Fruit fly (Drosophila melanogaster): ENCODE measurements around the gene Alg2.
A peak's percentile ranks its signal among the peaks of the same experiment; 100 is the strongest.

Alg2 gene

DNA sequence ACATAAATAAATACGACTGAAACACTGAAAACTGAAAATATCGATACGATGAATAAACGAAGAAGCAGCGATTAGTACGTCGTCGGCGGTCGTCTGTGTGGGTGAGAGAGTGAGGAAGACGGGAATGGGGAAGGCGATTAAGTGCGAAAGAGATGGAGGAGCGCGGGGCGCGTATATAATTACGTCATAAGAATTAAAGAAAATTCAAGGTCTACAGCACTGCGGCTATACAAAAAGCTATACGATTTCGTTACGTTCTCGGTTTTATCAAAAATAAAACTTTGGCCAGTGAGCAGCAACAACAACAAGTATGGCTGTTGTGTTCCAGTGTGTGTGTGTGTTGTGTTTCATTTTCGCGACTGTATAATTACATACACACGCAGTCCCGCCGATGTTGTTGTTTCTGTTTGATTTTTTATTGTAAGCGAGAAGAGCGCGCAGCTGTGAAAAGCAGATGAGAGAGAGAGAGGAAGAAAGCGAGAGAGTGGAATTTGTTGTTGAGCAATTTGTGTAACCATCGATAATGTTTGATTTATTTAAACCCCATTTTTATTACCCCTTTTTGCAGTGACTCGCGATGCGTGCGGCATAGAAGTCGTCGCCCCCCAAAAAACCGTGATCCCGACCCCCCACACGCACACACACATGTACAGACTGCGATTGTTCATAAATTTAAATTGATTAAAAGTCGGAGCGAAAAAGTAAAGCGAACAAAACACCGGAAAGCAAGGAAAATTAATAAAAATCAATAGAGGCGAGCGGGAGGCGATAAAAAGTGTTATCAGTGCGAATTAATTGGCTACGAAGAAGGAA is 5.7 kb downstream of the Alg2 start:
- no peak for TF ChIP-seq CG9705 (GFP tag; optimal IDR thresholded peaks at IDR 0.05)
- no peak for TF ChIP-seq fru (GFP tag; optimal IDR thresholded peaks at IDR 0.05)
- peak; percentile 47 for TF ChIP-seq Sp1 (GFP tag; optimal IDR thresholded peaks at IDR 0.05)
- TF ChIP-seq psq (GFP tag; optimal IDR thresholded peaks at IDR 0.05) = peak; percentile 62
- TF ChIP-seq h (GFP tag; optimal IDR thresholded peaks at IDR 0.05) = peak; percentile 9
- no peak for TF ChIP-seq Rel (GFP tag; optimal IDR thresholded peaks at IDR 0.05)
- peak; percentile 14 for TF ChIP-seq Rel (tag; optimal IDR thresholded peaks at IDR 0.05)

dm6 chr3L:3150376-3150775 is 6.8 kb downstream of the Alg2 start:
- TF ChIP-seq h (GFP tag; optimal IDR thresholded peaks at IDR 0.05) (no peak), Dfd (GFP tag; optimal IDR thresholded peaks at IDR 0.05) (peak; percentile 92)

- no peak for TF ChIP-seq HLH106 (tag; optimal IDR thresholded peaks at IDR 0.05)
- no peak for TF ChIP-seq CG32264 (GFP tag; optimal IDR thresholded peaks at IDR 0.05)
- no peak for TF ChIP-seq GATAd (GFP tag; optimal IDR thresholded peaks at IDR 0.05)
- TF ChIP-seq Abd-B (GFP tag; optimal IDR thresholded peaks at IDR 0.05) = no peak
- TF ChIP-seq psq (GFP tag; optimal IDR thresholded peaks at IDR 0.05) = no peak
- TF ChIP-seq CG9705 (GFP tag; optimal IDR thresholded peaks at IDR 0.05) = no peak
- no peak for TF ChIP-seq Mio (GFP tag; optimal IDR thresholded peaks at IDR 0.05)
- no peak for TF ChIP-seq N (GFP tag; optimal IDR thresholded peaks at IDR 0.05)
- TF ChIP-seq rgr (GFP tag; optimal IDR thresholded peaks at IDR 0.05) = no peak
- TF ChIP-seq lola (GFP tag; optimal IDR thresholded peaks at IDR 0.05) = no peak
- TF ChIP-seq Jra (GFP tag; optimal IDR thresholded peaks at IDR 0.05) = no peak
- no peak for TF ChIP-seq Dif (GFP tag; optimal IDR thresholded peaks at IDR 0.05; ENCODE audit: partially characterized antibody)
- TF ChIP-seq br (GFP tag; optimal IDR thresholded peaks at IDR 0.05) = no peak
- TF ChIP-seq OdsH (GFP tag; optimal IDR thresholded peaks at IDR 0.05) = no peak
- no peak for TF ChIP-seq Rel (GFP tag; optimal IDR thresholded peaks at IDR 0.05)
- no peak for TF ChIP-seq Rel (tag; optimal IDR thresholded peaks at IDR 0.05)
- TF ChIP-seq woc (GFP tag; optimal IDR thresholded peaks at IDR 0.05) = no peak
- no peak for TF ChIP-seq sv (GFP tag; optimal IDR thresholded peaks at IDR 0.05)
Measured at dm6 chr3L:3157651-3158050, 14.0 kb downstream of the Alg2 start.

- TF ChIP-seq ey (GFP tag; optimal IDR thresholded peaks at IDR 0.05) = no peak
- TF ChIP-seq Hr78 (GFP tag; optimal IDR thresholded peaks at IDR 0.05) = no peak
- TF ChIP-seq CG9705 (GFP tag; optimal IDR thresholded peaks at IDR 0.05) = no peak
- no peak for TF ChIP-seq usp (GFP tag; optimal IDR thresholded peaks at IDR 0.05)
- TF ChIP-seq Dfd (GFP tag; optimal IDR thresholded peaks at IDR 0.05) = no peak
- no peak for TF ChIP-seq dl (GFP tag; optimal IDR thresholded peaks at IDR 0.05; ENCODE audit: insufficient read depth in 1 of 2, partially characterized antibody in 2 of 2)
- TF ChIP-seq foxo (GFP tag; optimal IDR thresholded peaks at IDR 0.05) = peak in 1 of 2 experiments; percentile 21
- TF ChIP-seq Dif (GFP tag; optimal IDR thresholded peaks at IDR 0.05; ENCODE audit: partially characterized antibody) = no peak
- TF ChIP-seq psq (GFP tag; optimal IDR thresholded peaks at IDR 0.05) = peak; percentile 22
- TF ChIP-seq Hr83 (GFP tag; optimal IDR thresholded peaks at IDR 0.05; ENCODE audit: poor library complexity, severe bottlenecking) = peak; percentile 5
- no peak for TF ChIP-seq pan (optimal IDR thresholded peaks at IDR 0.05)
Measured at dm6 chr3L:3159309-3160194, 15.9 kb downstream of the Alg2 start, which contains the start of the genes ND-30 and CG15812. Gene ND-30, minus strand, starts transcription at chr3L:3159578. Gene CG15812, plus strand, starts transcription at chr3L:3159991.

dm6 chr3L:3161968-3162367 is 18.4 kb downstream of the Alg2 start, which contains the start of gene rasp:
Gene rasp, plus strand, starts transcription at chr3L:3162180.
- TF ChIP-seq GATAd (GFP tag; optimal IDR thresholded peaks at IDR 0.05) = no peak
- TF ChIP-seq Abd-B (GFP tag; optimal IDR thresholded peaks at IDR 0.05) = no peak
- TF ChIP-seq Rel (GFP tag; optimal IDR thresholded peaks at IDR 0.05) = no peak
- peak; percentile 59 for TF ChIP-seq Rel (tag; optimal IDR thresholded peaks at IDR 0.05)
- TF ChIP-seq jim (GFP tag; optimal IDR thresholded peaks at IDR 0.05) = no peak
- TF ChIP-seq Mio (GFP tag; optimal IDR thresholded peaks at IDR 0.05) = no peak
- no peak for TF ChIP-seq Jra (GFP tag; optimal IDR thresholded peaks at IDR 0.05)
- TF ChIP-seq foxo (GFP tag; optimal IDR thresholded peaks at IDR 0.05) = no peak
